Fruit fly (Drosophila melanogaster): ENCODE data around the gene CG31142.

Gene CG31142

DNA sequence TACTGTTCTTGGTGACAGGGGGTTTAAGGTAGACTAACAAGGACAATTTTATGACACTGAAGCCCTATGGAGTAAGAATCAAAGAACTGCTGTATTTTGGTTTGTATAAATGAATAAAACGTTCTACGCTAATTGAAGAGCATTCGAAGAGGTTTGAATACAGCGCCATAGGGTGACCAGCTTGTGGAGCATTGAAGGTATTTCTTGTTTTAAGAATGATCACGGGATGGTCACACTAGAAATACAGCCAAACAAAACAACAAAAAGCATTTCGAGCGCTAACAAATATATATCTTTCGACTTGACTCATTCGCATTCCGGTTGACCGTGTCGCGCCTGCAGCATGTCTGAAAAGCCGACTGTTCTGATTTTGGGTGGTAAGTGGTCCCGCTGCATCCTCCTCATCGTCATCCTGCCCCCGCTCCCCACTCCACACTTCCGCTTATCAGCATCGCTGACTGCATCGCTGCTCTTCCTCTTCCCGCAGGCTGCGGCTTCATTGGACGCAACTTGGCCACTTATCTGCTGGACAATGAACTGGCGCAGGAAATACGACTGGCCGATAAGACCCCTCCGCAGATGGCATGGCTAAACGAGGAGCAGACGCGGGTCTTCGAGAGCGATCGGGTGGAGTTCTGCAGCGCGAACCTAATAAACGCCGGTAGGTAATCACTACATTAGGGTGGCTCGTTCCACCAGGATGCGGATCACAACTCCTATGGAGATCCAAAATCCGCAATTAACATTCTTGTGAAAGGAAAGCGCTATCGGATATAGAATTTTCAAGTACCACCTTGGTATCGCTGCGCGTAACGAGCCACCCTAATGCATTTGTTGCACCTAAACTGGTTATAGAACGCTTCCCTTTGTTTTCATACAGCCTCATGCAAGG is 4.9 kb downstream of the CG31142 start, which contains the start of gene CG5854 (continued):
- TF ChIP-seq lab (GFP tag; optimal IDR thresholded peaks at IDR 0.05) (peak; percentile 89), Atf6 (GFP tag; IDR thresholded peaks at IDR 0.05) (peak; percentile 37; the same call in 1 of the 2 replicates), zfh1 (GFP tag; IDR thresholded peaks at IDR 0.05) (peak; percentile 92), CG6654 (GFP tag; optimal IDR thresholded peaks at IDR 0.05) (peak; percentile 69), HLH3B (GFP tag; IDR thresholded peaks at IDR 0.05) (peak; percentile 79; the same call in 1 of the 2 replicates), ab (GFP tag; optimal IDR thresholded peaks at IDR 0.05) (peak; percentile 16), CG3163 (GFP tag; optimal IDR thresholded peaks at IDR 0.05) (peak; percentile 23), croc (GFP tag; conservative IDR thresholded peaks at IDR 0.05) (peak; percentile 47; the same call in 2 of the 3 replicates), CG17186 (GFP tag; optimal IDR thresholded peaks at IDR 0.05) (peak; percentile 11), CG11398 (GFP tag; optimal IDR thresholded peaks at IDR 0.05) (peak; percentile 34), CG8089 (GFP tag; optimal IDR thresholded peaks at IDR 0.05) (peak; percentile 77), sens-2 (GFP tag; IDR thresholded peaks at IDR 0.05) (peak; percentile 60; the same call in 1 of the 2 replicates), Six4 (GFP tag; optimal IDR thresholded peaks at IDR 0.05) (peak; percentile 68), pho (GFP tag; optimal IDR thresholded peaks at IDR 0.05) (peak; percentile 22), fru (optimal IDR thresholded peaks at IDR 0.05) (no peak), H2.0 (GFP tag; IDR thresholded peaks at IDR 0.05) (peak; percentile 76), vvl (GFP tag; IDR thresholded peaks at IDR 0.05) (peak; percentile 88), CG6854 (GFP tag; optimal IDR thresholded peaks at IDR 0.05) (peak; percentile 53), dan (GFP tag; IDR thresholded peaks at IDR 0.05) (no peak), ems (GFP tag; optimal IDR thresholded peaks at IDR 0.05) (peak; percentile 78), CG4282 (GFP tag; optimal IDR thresholded peaks at IDR 0.05) (peak; percentile 60), NC2α (GFP tag; optimal IDR thresholded peaks at IDR 0.05) (peak; percentile 68), pb (GFP tag; optimal IDR thresholded peaks at IDR 0.05) (peak; percentile 68), Hsf (GFP tag; optimal IDR thresholded peaks at IDR 0.05) (peak; percentile 78), CG42726 (GFP tag; IDR thresholded peaks at IDR 0.05; ENCODE audit: partially characterized antibody) (no peak), hth (optimal IDR thresholded peaks at IDR 0.05) (no peak), dati (GFP tag; IDR thresholded peaks at IDR 0.05) (peak; percentile 55; the same call in 1 of the 2 replicates), wek (GFP tag; optimal IDR thresholded peaks at IDR 0.05) (peak; percentile 42), GATAe (GFP tag; conservative IDR thresholded peaks at IDR 0.05) (no peak), HmgD (GFP tag; optimal IDR thresholded peaks at IDR 0.05) (no peak), MBD-R2 (GFP tag; IDR thresholded peaks at IDR 0.05) (peak; percentile 57; the same call in 1 of the 2 replicates), CG10366 (GFP tag; IDR thresholded peaks at IDR 0.05) (peak; percentile 49), nau (GFP tag; optimal IDR thresholded peaks at IDR 0.05) (peak; percentile 57), CG5180 (GFP tag; optimal IDR thresholded peaks at IDR 0.05) (peak; percentile 51), Awh (GFP tag; IDR thresholded peaks at IDR 0.05) (peak; percentile 92), CG9817 (tag; optimal IDR thresholded peaks at IDR 0.05) (peak; percentile 11), CG17359 (tag; optimal IDR thresholded peaks at IDR 0.05) (peak; percentile 74), TFAM (GFP tag; optimal IDR thresholded peaks at IDR 0.05) (no peak), nerfin-1 (tag; optimal IDR thresholded peaks at IDR 0.05) (peak; percentile 51), CG31388 (GFP tag; optimal IDR thresholded peaks at IDR 0.05) (no peak), pzg (GFP tag; optimal IDR thresholded peaks at IDR 0.05) (peak; percentile 81), tup (GFP tag; optimal IDR thresholded peaks at IDR 0.05) (peak; percentile 62), br (optimal IDR thresholded peaks at IDR 0.05) (no peak), nom (GFP tag; optimal IDR thresholded peaks at IDR 0.05) (peak; percentile 95), Nf-YB (GFP tag; optimal IDR thresholded peaks at IDR 0.05) (peak; percentile 55), pnt (GFP tag; optimal IDR thresholded peaks at IDR 0.05) (peak; percentile 48), Med (GFP tag) (peak; percentile 96), CG13424 (tag; optimal IDR thresholded peaks at IDR 0.05) (peak; percentile 69), CG1832 (GFP tag; optimal IDR thresholded peaks at IDR 0.05) (no peak), CG14965 (GFP tag; optimal IDR thresholded peaks at IDR 0.05; ENCODE audit: borderline replicate concordance) (no peak)

Measured in whole organism, embryonic.